Fruit fly (Drosophila melanogaster) whole organism, embryonic: ENCODE data around the gene MED18.
A peak's percentile ranks its signal among the peaks of the same experiment; 100 is the strongest.

Experiments
- ATbp ChIP-seq: fragments of 200-800 bp; sonication (Bioruptor generic); optimal IDR thresholded peaks from 2 replicates; lab custom pipeline; 2017; ENCODE audit warnings: missing biosample characterization, mild to moderate bottlenecking, missing genetic modification characterization, missing genetic modification reagents
- Abd-B ChIP-seq: fragments of 200-800 bp; sonication (Bioruptor generic); optimal IDR thresholded peaks from 2 replicates; lab custom pipeline; 2018; ENCODE audit warnings: missing biosample characterization, mild to moderate bottlenecking, missing genetic modification characterization, moderate library complexity
- CG10209 ChIP-seq: fragments of 200-800 bp; sonication (Bioruptor generic); optimal IDR thresholded peaks from 3 replicates; lab custom pipeline; 2017; ENCODE audit warnings: missing biosample characterization, mild to moderate bottlenecking, missing genetic modification characterization, missing genetic modification reagents
- CG11560 ChIP-seq: fragments of 200-800 bp; sonication (Bioruptor generic); IDR thresholded peaks from 3 replicates; pipeline ENCODE4 v1.3.6; 2022; ENCODE audit warnings: missing biosample characterization, missing genetic modification characterization
- CG12391 ChIP-seq: fragments of 200-800 bp; sonication (Bioruptor generic); optimal IDR thresholded peaks from 3 replicates; lab custom pipeline; 2018; ENCODE audit warnings: missing biosample characterization, mild to moderate bottlenecking, missing genetic modification characterization, moderate library complexity
- CG14860 ChIP-seq: fragments of 200-800 bp; sonication (Bioruptor generic); IDR thresholded peaks from 3 replicates; pipeline ENCODE4 v1.3.6; 2022; ENCODE audit warnings: missing biosample characterization, missing genetic modification characterization; ENCODE audit not compliant: partially characterized antibody
- CG17328 ChIP-seq: fragments of 200-800 bp; sonication (Bioruptor generic); IDR thresholded peaks from 2 replicates; pipeline ENCODE4 v1.3.6; 2022; ENCODE audit warnings: missing biosample characterization, missing genetic modification characterization
- CG2120 ChIP-seq: fragments of 200-800 bp; sonication (Bioruptor generic); optimal IDR thresholded peaks from 3 replicates; lab custom pipeline; 2016; ENCODE audit warnings: missing biosample characterization, missing genetic modification characterization
- CG30403 ChIP-seq: fragments of 200-800 bp; sonication (Bioruptor generic); optimal IDR thresholded peaks from 3 replicates; lab custom pipeline; 2016; ENCODE audit warnings: missing biosample characterization, missing genetic modification characterization
- CG33557 ChIP-seq: fragments of 200-800 bp; sonication (Bioruptor generic); optimal IDR thresholded peaks from 2 replicates; lab custom pipeline; 2019; ENCODE audit warnings: missing biosample characterization, mild to moderate bottlenecking, missing genetic modification characterization, moderate library complexity
- CG34224 ChIP-seq: fragments of 200-800 bp; sonication (Bioruptor generic); IDR thresholded peaks from 3 replicates; pipeline ENCODE4 v1.3.6; 2022; ENCODE audit warnings: missing biosample characterization, missing genetic modification characterization; ENCODE audit not compliant: partially characterized antibody
- CG34376 ChIP-seq: fragments of 200-800 bp; sonication (Bioruptor generic); optimal IDR thresholded peaks from 2 replicates; lab custom pipeline; 2018; ENCODE audit warnings: missing biosample characterization, mild to moderate bottlenecking, missing genetic modification characterization
- CG4360 ChIP-seq: fragments of 200-800 bp; sonication (Bioruptor generic); IDR thresholded peaks from 2 replicates; pipeline ENCODE4 v1.3.6; 2022; ENCODE audit warnings: missing biosample characterization, missing genetic modification characterization
- CG6254 ChIP-seq: fragments of 200-800 bp; sonication (Bioruptor generic); optimal IDR thresholded peaks from 3 replicates; lab custom pipeline; 2017; ENCODE audit warnings: mild to moderate bottlenecking, missing biosample characterization, missing genetic modification reagents, missing genetic modification characterization
- CG7271 ChIP-seq: fragments of 200-800 bp; sonication (Bioruptor generic); optimal IDR thresholded peaks from 2 replicates; lab custom pipeline; 2018; ENCODE audit warnings: missing biosample characterization, mild to moderate bottlenecking, missing genetic modification characterization, moderate library complexity
- Chrac-16 ChIP-seq: fragments of 200-800 bp; sonication (Bioruptor generic); optimal IDR thresholded peaks from 3 replicates; lab custom pipeline; 2016; ENCODE audit warnings: missing biosample characterization, missing genetic modification characterization
- GATAe ChIP-seq: fragments of 200-800 bp; sonication (Bioruptor generic); conservative IDR thresholded peaks from 2 replicates; pipeline ENCODE4 v1.3.6; 2022; ENCODE audit warnings: missing biosample characterization, missing genetic modification characterization
- HLH4C ChIP-seq: fragments of 200-800 bp; sonication (Bioruptor generic); IDR thresholded peaks from 3 replicates; pipeline ENCODE4 v1.3.6; 2022; ENCODE audit warnings: missing biosample characterization, missing genetic modification characterization; ENCODE audit not compliant: partially characterized antibody
- Hey ChIP-seq: fragments of 200-800 bp; sonication (Bioruptor generic); optimal IDR thresholded peaks from 3 replicates; lab custom pipeline; 2018; ENCODE audit warnings: missing biosample characterization, mild to moderate bottlenecking, missing genetic modification characterization
- HmgZ ChIP-seq: fragments of 200-800 bp; sonication (Bioruptor generic); optimal IDR thresholded peaks from 2 replicates; lab custom pipeline; 2018; ENCODE audit warnings: missing biosample characterization, mild to moderate bottlenecking, missing genetic modification characterization
- Hmx ChIP-seq: fragments of 200-800 bp; sonication (Bioruptor generic); optimal IDR thresholded peaks from 2 replicates; lab custom pipeline; 2016; ENCODE audit warnings: missing biosample characterization, missing genetic modification characterization
- Lhr ChIP-seq: fragments of 200-800 bp; sonication (Bioruptor generic); optimal IDR thresholded peaks from 3 replicates; lab custom pipeline; 2017; ENCODE audit warnings: mild to moderate bottlenecking, missing biosample characterization, missing genetic modification reagents, missing genetic modification characterization
- Lpt ChIP-seq: fragments of >200 bp; optimal IDR thresholded peaks from 2 replicates; lab custom pipeline; 2018; ENCODE audit warnings: missing biosample characterization, missing genetic modification characterization
- NFAT ChIP-seq: fragments of 200-800 bp; sonication (Bioruptor generic); IDR thresholded peaks from 2 replicates; pipeline ENCODE4 v1.3.6; 2022; ENCODE audit warnings: missing biosample characterization, missing genetic modification characterization
- PHDP ChIP-seq: fragments of 200-800 bp; sonication (Bioruptor generic); optimal IDR thresholded peaks from 3 replicates; lab custom pipeline; 2018; ENCODE audit warnings: missing biosample characterization, mild to moderate bottlenecking, missing genetic modification characterization, moderate library complexity
- Rfx ChIP-seq: fragments of 200-800 bp; sonication (Bioruptor generic); IDR thresholded peaks from 2 replicates; pipeline ENCODE4 v1.3.6; 2022; ENCODE audit warnings: missing biosample characterization, missing genetic modification characterization
- TFAM ChIP-seq: fragments of 200-800 bp; sonication (Bioruptor generic); optimal IDR thresholded peaks from 2 replicates; lab custom pipeline; 2017; ENCODE audit warnings: missing biosample characterization, missing genetic modification characterization, inconsistent platforms
- ato ChIP-seq: fragments of 200-800 bp; sonication (Bioruptor generic); IDR thresholded peaks from 2 replicates; pipeline ENCODE4 v1.3.6; 2022; ENCODE audit warnings: missing biosample characterization, missing genetic modification characterization; ENCODE audit not compliant: partially characterized antibody
- crol ChIP-seq: fragments of 200-800 bp; sonication (Bioruptor generic); IDR thresholded peaks from 2 replicates; pipeline ENCODE4 v1.3.6; 2022; ENCODE audit warnings: missing biosample characterization, missing genetic modification characterization
- exex ChIP-seq: fragments of 200-800 bp; sonication (Bioruptor generic); optimal IDR thresholded peaks from 4 replicates; lab custom pipeline; 2018; ENCODE audit warnings: missing biosample characterization, mild to moderate bottlenecking, missing genetic modification characterization, moderate library complexity
- gsb-n ChIP-seq: fragments of 200-800 bp; sonication (Bioruptor generic); optimal IDR thresholded peaks from 3 replicates; lab custom pipeline; 2018; ENCODE audit warnings: missing biosample characterization, mild to moderate bottlenecking, missing genetic modification characterization
- jigr1 ChIP-seq: fragments of 200-800 bp; sonication (Bioruptor generic); IDR thresholded peaks from 3 replicates; pipeline ENCODE4 v1.3.6; 2022; ENCODE audit warnings: missing biosample characterization, missing genetic modification characterization
- jumu ChIP-seq: fragments of 200-800 bp; sonication (Bioruptor generic); optimal IDR thresholded peaks from 3 replicates; lab custom pipeline; 2016; ENCODE audit warnings: missing biosample characterization, missing genetic modification characterization
- kah ChIP-seq: fragments of 200-800 bp; sonication (Bioruptor generic); optimal IDR thresholded peaks from 2 replicates; lab custom pipeline; 2018; ENCODE audit warnings: missing biosample characterization, mild to moderate bottlenecking, missing genetic modification characterization
- kni ChIP-seq: fragments of 200-800 bp; sonication (Bioruptor generic); optimal IDR thresholded peaks from 3 replicates; lab custom pipeline; 2017; ENCODE audit warnings: mild to moderate bottlenecking, missing biosample characterization, missing genetic modification reagents, missing genetic modification characterization
- knrl ChIP-seq: fragments of 200-800 bp; sonication (Bioruptor generic); IDR thresholded peaks from 3 replicates; pipeline ENCODE4 v1.3.6; 2022; ENCODE audit warnings: missing biosample characterization, missing genetic modification characterization; ENCODE audit not compliant: partially characterized antibody
- lola ChIP-seq, 3 experiments: fragments of >200 bp in 2 of 3; fragments of 200-800 bp in 1 of 3; sonication (Bioruptor generic) in 1 of 3; optimal IDR thresholded peaks; 2 replicates each; lab custom pipeline; 2017 to 2019; ENCODE audit warnings: missing biosample characterization in 3 of 3, missing genetic modification characterization in 3 of 3, mild to moderate bottlenecking in 1 of 3, moderate library complexity in 1 of 3
- nerfin-2 ChIP-seq: fragments of 200-800 bp; sonication (Bioruptor generic); IDR thresholded peaks from 2 replicates; pipeline ENCODE4 v1.3.6; 2022; ENCODE audit warnings: missing biosample characterization, missing genetic modification characterization; ENCODE audit not compliant: partially characterized antibody
- pb ChIP-seq: fragments of 200-800 bp; sonication (Bioruptor generic); optimal IDR thresholded peaks from 3 replicates; lab custom pipeline; 2016; ENCODE audit warnings: missing biosample characterization, missing genetic modification characterization
- sc ChIP-seq, 3 experiments: fragments of >200 bp in 2 of 3; fragments of 200-800 bp in 1 of 3; sonication (Bioruptor generic) in 1 of 3; optimal IDR thresholded peaks; 2 replicates in 2 of 3; 3 replicates in 1 of 3; lab custom pipeline; 2017; ENCODE audit warnings: mild to moderate bottlenecking in 1 of 3, missing biosample characterization in 1 of 3, missing genetic modification characterization in 1 of 3, missing genetic modification reagents in 1 of 3
- sens-2 ChIP-seq: fragments of 200-800 bp; sonication (Bioruptor generic); IDR thresholded peaks from 2 replicates; pipeline ENCODE4 v1.3.6; 2022; ENCODE audit warnings: missing biosample characterization, missing genetic modification characterization
- sna ChIP-seq: fragments of 200-800 bp; sonication (Bioruptor generic); IDR thresholded peaks from 2 replicates; pipeline ENCODE4 v1.3.6; 2022; ENCODE audit warnings: missing biosample characterization, missing genetic modification characterization; ENCODE audit not compliant: partially characterized antibody
- so ChIP-seq: fragments of 200-800 bp; sonication (Bioruptor generic); IDR thresholded peaks from 3 replicates; pipeline ENCODE4 v1.3.6; 2022; ENCODE audit warnings: missing biosample characterization, missing genetic modification characterization
- sr ChIP-seq: fragments of 200-800 bp; sonication (Bioruptor generic); IDR thresholded peaks from 3 replicates; pipeline ENCODE4 v1.3.6; 2022; ENCODE audit warnings: missing biosample characterization, missing genetic modification characterization
- sug ChIP-seq: fragments of 200-800 bp; optimal IDR thresholded peaks from 2 replicates; lab custom pipeline; 2019; ENCODE audit warnings: missing biosample characterization, mild to moderate bottlenecking, missing genetic modification characterization, moderate library complexity
- trh ChIP-seq: fragments of 200-800 bp; sonication (Bioruptor generic); optimal IDR thresholded peaks from 2 replicates; lab custom pipeline; 2016; ENCODE audit warnings: missing biosample characterization, missing genetic modification characterization
- tup ChIP-seq: fragments of 200-800 bp; sonication (Bioruptor generic); optimal IDR thresholded peaks from 2 replicates; lab custom pipeline; 2016; ENCODE audit warnings: missing biosample characterization, mild to moderate bottlenecking, missing genetic modification characterization, moderate library complexity
- usp ChIP-seq: fragments of >200 bp; optimal IDR thresholded peaks from 2 replicates; lab custom pipeline; 2017; ENCODE audit warnings: missing biosample characterization, missing genetic modification characterization
- wek ChIP-seq: fragments of 200-800 bp; sonication (Bioruptor generic); optimal IDR thresholded peaks from 3 replicates; lab custom pipeline; 2018; ENCODE audit warnings: missing biosample characterization, mild to moderate bottlenecking, missing genetic modification characterization, moderate library complexity

MED18 gene

dm6 chrX:1868586-1869111 lies 2.9 kb downstream of the MED18 start, which contains the start of the genes CG14803 and Pex5 (continued):
- no peak for TF ChIP-seq CG33557 (GFP tag; lab: Kevin White, UChicago)
- TF ChIP-seq CG17328 (GFP tag; lab: Robert Waterston, UW): no peak
- no peak for TF ChIP-seq exex
- no peak for TF ChIP-seq kni
- TF ChIP-seq CG6254 (GFP tag; lab: Kevin White, UChicago): no peak
- TF ChIP-seq lola (GFP tag; optimal IDR thresholded peaks at IDR 0.05; lab: Kevin White, UChicago): no peak
- no peak for TF ChIP-seq CG10209 (GFP tag; lab: Kevin White, UChicago)
- no peak for TF ChIP-seq TFAM (GFP tag; lab: Kevin White, UChicago)
- no peak for TF ChIP-seq kah (GFP tag; lab: Kevin White, UChicago)
- TF ChIP-seq trh (GFP tag; lab: Kevin White, UChicago): no peak
- no peak for TF ChIP-seq Hey (tag; lab: Kevin White, UChicago)
- TF ChIP-seq CG34376 (GFP tag; lab: Kevin White, UChicago): peak; percentile 62
- TF ChIP-seq CG11560 (tag; lab: Robert Waterston, UW): no peak
- no peak for TF ChIP-seq usp (GFP tag; lab: Kevin White, UChicago)
- TF ChIP-seq knrl (GFP tag; lab: Robert Waterston, UW): peak; percentile 45; the same call in 2 of the 3 replicates
- no peak for TF ChIP-seq CG4360 (GFP tag; lab: Robert Waterston, UW)
- TF ChIP-seq ATbp (GFP tag; lab: Kevin White, UChicago): no peak
- TF ChIP-seq Abd-B (GFP tag; lab: Kevin White, UChicago): no peak
- no peak for TF ChIP-seq nerfin-2 (GFP tag; lab: Robert Waterston, UW)
- TF ChIP-seq CG14860: peak; percentile 52; the same call in 1 of the 3 replicates
- peak; percentile 27 for TF ChIP-seq HmgZ (tag; lab: Kevin White, UChicago)
- peak; percentile 66; the same call in 2 of the 3 replicates for TF ChIP-seq CG34224 (GFP tag; lab: Robert Waterston, UW)
- no peak for TF ChIP-seq sna
- TF ChIP-seq GATAe (GFP tag; lab: Robert Waterston, UW): peak; percentile 21; the same call in 1 of the 2 replicates
- peak; percentile 63; the same call in 2 of the 3 replicates for TF ChIP-seq HLH4C (GFP tag; lab: Robert Waterston, UW)
- no peak for TF ChIP-seq CG7271
- peak; percentile 37; the same call in 1 of the 2 replicates for TF ChIP-seq Rfx
- TF ChIP-seq tup (GFP tag; lab: Kevin White, UChicago): no peak
- TF ChIP-seq Chrac-16: no peak
- TF ChIP-seq so (GFP tag; lab: Robert Waterston, UW): no peak
- no peak for TF ChIP-seq jumu (GFP tag; lab: Kevin White, UChicago)
- no peak for TF ChIP-seq gsb-n (tag; lab: Kevin White, UChicago)
- no peak for TF ChIP-seq Lhr (GFP tag; lab: Kevin White, UChicago)
- TF ChIP-seq pb (GFP tag; lab: Kevin White, UChicago): no peak
- no peak for TF ChIP-seq Lpt (GFP tag; lab: Kevin White, UChicago)
- no peak for TF ChIP-seq jigr1 (GFP tag; lab: Robert Waterston, UW)
- peak; percentile 38 for TF ChIP-seq ato (GFP tag; lab: Robert Waterston, UW)
- no peak for TF ChIP-seq sc (optimal IDR thresholded peaks at IDR 0.05; lab: Kevin White, UChicago)
- no peak for TF ChIP-seq sc (GFP tag; optimal IDR thresholded peaks at IDR 0.05; lab: Kevin White, UChicago)
- TF ChIP-seq sug (tag; lab: Kevin White, UChicago): peak; percentile 9
- no peak for TF ChIP-seq NFAT (GFP tag; lab: Robert Waterston, UW)
- no peak for TF ChIP-seq Hmx (GFP tag; lab: Kevin White, UChicago)
- TF ChIP-seq sens-2: no peak
- no peak for TF ChIP-seq sr (GFP tag; lab: Robert Waterston, UW)
- TF ChIP-seq CG12391 (tag; lab: Kevin White, UChicago): no peak
- no peak for TF ChIP-seq wek
- no peak for TF ChIP-seq CG30403 (GFP tag; lab: Kevin White, UChicago)
- peak; percentile 31 for TF ChIP-seq CG2120 (GFP tag; lab: Kevin White, UChicago)
- TF ChIP-seq PHDP (tag; lab: Kevin White, UChicago): no peak
- no peak for TF ChIP-seq crol (GFP tag; lab: Robert Waterston, UW)
